Worm (Caenorhabditis elegans): ENCODE data around the gene sir-2.2.
A peak's percentile ranks its signal among the peaks of the same experiment; 100 is the strongest.

DNA sequence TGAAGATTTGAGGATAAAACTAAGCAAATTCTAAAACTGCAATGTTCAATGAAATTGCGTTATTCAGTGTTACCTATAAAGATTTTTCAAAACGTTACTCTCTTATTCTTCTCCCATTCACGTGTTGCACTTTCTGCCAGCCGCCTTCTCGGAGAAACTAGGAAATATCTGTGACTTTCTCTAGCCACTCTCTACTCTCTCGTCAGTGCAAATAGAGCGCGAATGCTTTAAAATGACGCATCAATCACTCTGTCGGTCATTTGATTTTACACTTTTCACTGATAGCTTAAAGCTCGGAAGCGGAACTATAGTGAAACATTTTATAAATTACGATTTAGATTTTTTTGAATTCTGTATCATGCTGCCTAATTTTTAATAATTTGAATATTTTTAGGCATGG is 1.0 kb downstream of the sir-2.2 start:
- TF ChIP-seq pes-1 (GFP tag; IDR thresholded peaks at IDR 0.05) (no peak), ama-1 (optimal IDR thresholded peaks at IDR 0.05) (no peak), tra-4 (tag; optimal IDR thresholded peaks at IDR 0.05) (no peak), tbx-11 (GFP tag; IDR thresholded peaks at IDR 0.05) (no peak), scrt-1 (GFP tag; IDR thresholded peaks at IDR 0.05) (no peak), hmbx-1 (tag; optimal IDR thresholded peaks at IDR 0.05) (no peak), hnd-1 (tag; optimal IDR thresholded peaks at IDR 0.05) (no peak), flt-1 (GFP tag; IDR thresholded peaks at IDR 0.05) (no peak), B0310.2 (tag; optimal IDR thresholded peaks at IDR 0.05) (no peak), F13C5.2 (tag; optimal IDR thresholded peaks at IDR 0.05) (peak; percentile 23), ceh-13 (GFP tag; optimal IDR thresholded peaks at IDR 0.05) (no peak), hmg-4 (GFP tag; optimal IDR thresholded peaks at IDR 0.05) (no peak)

All from whole organism, early embryonic.